Fruit fly (Drosophila melanogaster): ENCODE results near the gene pigeon.

The pigeon gene

dm6 chr2L:19140257-19140983 is 45.4 kb upstream of the pigeon start:
- TF ChIP-seq CG4496 (GFP tag; IDR thresholded peaks at IDR 0.05) = no peak
- no peak for TF ChIP-seq CG13204 (GFP tag; optimal IDR thresholded peaks at IDR 0.05)
- TF ChIP-seq CG34367 (tag; optimal IDR thresholded peaks at IDR 0.05) = no peak
- TF ChIP-seq rn (GFP tag; IDR thresholded peaks at IDR 0.05) = no peak
- TF ChIP-seq CG15710 (tag; optimal IDR thresholded peaks at IDR 0.05) = no peak
- TF ChIP-seq CG14655 (GFP tag; optimal IDR thresholded peaks at IDR 0.05) = peak; percentile 25
- TF ChIP-seq CG8301 (tag; optimal IDR thresholded peaks at IDR 0.05) = no peak
- no peak for TF ChIP-seq Snoo (tag; optimal IDR thresholded peaks at IDR 0.05)
- TF ChIP-seq EcR (GFP tag; optimal IDR thresholded peaks at IDR 0.05) = no peak
- TF ChIP-seq fd96Ca (GFP tag; IDR thresholded peaks at IDR 0.05) = no peak
- TF ChIP-seq CG9948 (tag; optimal IDR thresholded peaks at IDR 0.05) = peak; percentile 10
- TF ChIP-seq gl (tag; optimal IDR thresholded peaks at IDR 0.05) = peak; percentile 16
- TF ChIP-seq CG32121 (GFP tag; IDR thresholded peaks at IDR 0.05) = no peak
- TF ChIP-seq Pif1A (GFP tag; optimal IDR thresholded peaks at IDR 0.05) = peak; percentile 6
- TF ChIP-seq CG8159 (tag; optimal IDR thresholded peaks at IDR 0.05) = peak; percentile 57
- no peak for TF ChIP-seq Pif1B (GFP tag; optimal IDR thresholded peaks at IDR 0.05)
- no peak for TF ChIP-seq CG10348 (GFP tag; IDR thresholded peaks at IDR 0.05)
- no peak for TF ChIP-seq CG12605 (GFP tag; IDR thresholded peaks at IDR 0.05)
- TF ChIP-seq D1 (tag; optimal IDR thresholded peaks at IDR 0.05) = no peak
- no peak for TF ChIP-seq Ets98B (GFP tag; IDR thresholded peaks at IDR 0.05)
- TF ChIP-seq CG17806 (tag; optimal IDR thresholded peaks at IDR 0.05) = peak; percentile 49

- TF ChIP-seq CG14655 (GFP tag; optimal IDR thresholded peaks at IDR 0.05) = peak; percentile 48
- no peak for TF ChIP-seq CG9948 (tag; optimal IDR thresholded peaks at IDR 0.05)
- no peak for TF ChIP-seq D1 (tag; optimal IDR thresholded peaks at IDR 0.05)
- peak; percentile 61 for TF ChIP-seq CG8301 (tag; optimal IDR thresholded peaks at IDR 0.05)
- TF ChIP-seq rn (GFP tag; IDR thresholded peaks at IDR 0.05) = no peak
- peak; percentile 72 for TF ChIP-seq fd96Ca (GFP tag; IDR thresholded peaks at IDR 0.05)
- TF ChIP-seq CG32121 (GFP tag; IDR thresholded peaks at IDR 0.05) = peak; percentile 29; the same call in 1 of the 2 replicates
- peak; percentile 49 for TF ChIP-seq Pif1A (GFP tag; optimal IDR thresholded peaks at IDR 0.05)
- TF ChIP-seq CG34367 (tag; optimal IDR thresholded peaks at IDR 0.05) = peak; percentile 13
- peak; percentile 17 for TF ChIP-seq Pif1B (GFP tag; optimal IDR thresholded peaks at IDR 0.05)
- TF ChIP-seq CG8159 (tag; optimal IDR thresholded peaks at IDR 0.05) = peak; percentile 17
- TF ChIP-seq CG15710 (tag; optimal IDR thresholded peaks at IDR 0.05) = peak; percentile 5
- TF ChIP-seq CG17806 (tag; optimal IDR thresholded peaks at IDR 0.05) = peak; percentile 25
Measured at dm6 chr2L:19140984-19141262, 44.9 kb upstream of the pigeon start.

- no peak for TF ChIP-seq EcR (GFP tag; optimal IDR thresholded peaks at IDR 0.05)
- no peak for TF ChIP-seq CG10348 (GFP tag; IDR thresholded peaks at IDR 0.05)
- TF ChIP-seq Snoo (tag; optimal IDR thresholded peaks at IDR 0.05) = peak; percentile 88
- TF ChIP-seq CG32121 (GFP tag; IDR thresholded peaks at IDR 0.05) = peak; percentile 77
- TF ChIP-seq CG13204 (GFP tag; optimal IDR thresholded peaks at IDR 0.05) = no peak
- TF ChIP-seq D1 (tag; optimal IDR thresholded peaks at IDR 0.05) = peak; percentile 36
- TF ChIP-seq gl (tag; optimal IDR thresholded peaks at IDR 0.05) = peak; percentile 28
- TF ChIP-seq Pif1B (GFP tag; optimal IDR thresholded peaks at IDR 0.05) = peak; percentile 75
- TF ChIP-seq CG34367 (tag; optimal IDR thresholded peaks at IDR 0.05) = peak; percentile 72
- TF ChIP-seq CG9948 (tag; optimal IDR thresholded peaks at IDR 0.05) = peak; percentile 86
- peak; percentile 80 for TF ChIP-seq CG8159 (tag; optimal IDR thresholded peaks at IDR 0.05)
- 0 out of 2 replicates have a peak, but pooled peaks have one; percentile 17 for TF ChIP-seq CG12605 (GFP tag; IDR thresholded peaks at IDR 0.05)
- peak; percentile 97 for TF ChIP-seq CG14655 (GFP tag; optimal IDR thresholded peaks at IDR 0.05)
- peak; percentile 70; the same call in 2 of the 3 replicates for TF ChIP-seq fd96Ca (GFP tag; IDR thresholded peaks at IDR 0.05)
- TF ChIP-seq rn (GFP tag; IDR thresholded peaks at IDR 0.05) = peak; percentile 56
- TF ChIP-seq CG8301 (tag; optimal IDR thresholded peaks at IDR 0.05) = peak; percentile 96
- peak; percentile 85 for TF ChIP-seq CG4496 (GFP tag; IDR thresholded peaks at IDR 0.05)
- TF ChIP-seq CG15710 (tag; optimal IDR thresholded peaks at IDR 0.05) = peak; percentile 56
- no peak for TF ChIP-seq Ets98B (GFP tag; IDR thresholded peaks at IDR 0.05)
- TF ChIP-seq Pif1A (GFP tag; optimal IDR thresholded peaks at IDR 0.05) = peak; percentile 84
- TF ChIP-seq CG17806 (tag; optimal IDR thresholded peaks at IDR 0.05) = peak; percentile 81
Measured at dm6 chr2L:19141435-19142126, 44.3 kb upstream of the pigeon start.

dm6 chr2L:19142176-19142870 is 43.5 kb upstream of the pigeon start:
- peak; percentile 97 for TF ChIP-seq EcR (GFP tag; optimal IDR thresholded peaks at IDR 0.05)
- TF ChIP-seq D1 (tag; optimal IDR thresholded peaks at IDR 0.05) = peak; percentile 35
- TF ChIP-seq CG17806 (tag; optimal IDR thresholded peaks at IDR 0.05) = peak; percentile 81
- TF ChIP-seq CG10348 (GFP tag; IDR thresholded peaks at IDR 0.05) = no peak
- TF ChIP-seq CG32121 (GFP tag; IDR thresholded peaks at IDR 0.05) = no peak
- peak; percentile 73 for TF ChIP-seq CG9948 (tag; optimal IDR thresholded peaks at IDR 0.05)
- peak; percentile 62 for TF ChIP-seq Pif1A (GFP tag; optimal IDR thresholded peaks at IDR 0.05)
- 0 out of 3 replicates have a peak, but pooled peaks have one; percentile 7 for TF ChIP-seq fd96Ca (GFP tag; IDR thresholded peaks at IDR 0.05)
- peak; percentile 72 for TF ChIP-seq CG8159 (tag; optimal IDR thresholded peaks at IDR 0.05)
- 0 out of 2 replicates have a peak, but pooled peaks have one; percentile 4 for TF ChIP-seq Ets98B (GFP tag; IDR thresholded peaks at IDR 0.05)
- no peak for TF ChIP-seq gl (tag; optimal IDR thresholded peaks at IDR 0.05)
- TF ChIP-seq CG4496 (GFP tag; IDR thresholded peaks at IDR 0.05) = peak; percentile 74
- peak; percentile 63 for TF ChIP-seq CG15710 (tag; optimal IDR thresholded peaks at IDR 0.05)
- no peak for TF ChIP-seq CG13204 (GFP tag; optimal IDR thresholded peaks at IDR 0.05)
- no peak for TF ChIP-seq CG12605 (GFP tag; IDR thresholded peaks at IDR 0.05)
- TF ChIP-seq Pif1B (GFP tag; optimal IDR thresholded peaks at IDR 0.05) = peak; percentile 7
- no peak for TF ChIP-seq rn (GFP tag; IDR thresholded peaks at IDR 0.05)
- peak; percentile 51 for TF ChIP-seq CG34367 (tag; optimal IDR thresholded peaks at IDR 0.05)
- TF ChIP-seq CG14655 (GFP tag; optimal IDR thresholded peaks at IDR 0.05) = peak; percentile 84
- TF ChIP-seq Snoo (tag; optimal IDR thresholded peaks at IDR 0.05) = peak; percentile 28
- peak; percentile 77 for TF ChIP-seq CG8301 (tag; optimal IDR thresholded peaks at IDR 0.05)
